Fruit fly (Drosophila melanogaster): ENCODE results near the gene nudE.

DNA sequence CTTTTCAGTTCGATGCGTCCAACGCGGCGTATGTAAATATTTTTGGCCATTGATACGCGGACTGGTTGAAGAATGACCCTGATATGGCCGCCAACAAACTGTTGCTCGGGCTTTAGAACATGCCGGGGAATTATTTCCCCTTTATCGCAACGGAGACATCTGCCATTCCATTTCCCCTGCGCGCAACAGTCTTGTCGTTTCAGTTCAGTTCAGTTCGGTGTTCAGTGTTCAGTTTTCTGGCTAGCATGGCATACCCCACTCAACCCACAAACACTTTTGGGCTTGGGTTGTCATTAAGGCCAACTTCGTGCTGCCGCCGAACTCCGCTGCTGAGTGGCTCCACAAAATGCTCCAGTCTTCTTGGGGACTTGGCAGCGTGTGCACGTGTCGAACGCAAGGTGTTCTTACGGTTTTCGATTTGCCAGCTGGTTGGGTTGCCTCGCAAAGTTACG is 8.7 kb downstream of the nudE start, which contains the start of gene bma:
- TF ChIP-seq pan (optimal IDR thresholded peaks at IDR 0.05) (no peak), psq (optimal IDR thresholded peaks at IDR 0.05) (no peak), usp (GFP tag; optimal IDR thresholded peaks at IDR 0.05) (no peak)

Measured in whole organism.